Worm (Caenorhabditis elegans): Measurements from ENCODE around the gene ugt-54.

DNA sequence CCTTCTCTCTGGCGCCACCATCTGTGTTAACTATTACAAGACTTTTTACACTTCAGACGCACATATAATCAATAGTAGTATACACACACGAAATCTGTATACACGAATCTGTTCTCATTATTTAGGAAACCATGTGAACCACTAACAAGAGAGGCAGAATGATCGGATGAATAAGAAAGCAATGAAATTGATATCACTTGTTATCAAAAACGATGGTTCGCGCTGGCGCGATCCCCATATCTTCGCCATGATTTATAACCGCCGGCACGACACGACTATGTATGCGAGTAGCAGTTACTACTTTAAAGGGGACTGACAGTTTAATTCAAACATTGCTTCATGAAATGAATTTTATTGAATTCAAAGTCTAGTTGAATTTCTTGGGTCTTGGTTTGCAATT lies 19.8 kb downstream of the ugt-54 start:
- no peak for TF ChIP-seq ceh-13 (GFP tag; optimal IDR thresholded peaks at IDR 0.05)
- no peak for TF ChIP-seq hmbx-1 (tag; optimal IDR thresholded peaks at IDR 0.05)
- TF ChIP-seq flt-1 (GFP tag; IDR thresholded peaks at IDR 0.05), result no peak

Data from whole organism, early embryonic.